Fruit fly (Drosophila melanogaster): ENCODE results near the gene Coq8.

Gene Coq8

dm6 chrX:12900718-12901442, at the start of gene Coq8:
Gene Coq8, minus strand, starts transcription at chrX:12901114.
- no peak for TF ChIP-seq usp (GFP tag; optimal IDR thresholded peaks at IDR 0.05)
- no peak for TF ChIP-seq psq (optimal IDR thresholded peaks at IDR 0.05)
- TF ChIP-seq pan (optimal IDR thresholded peaks at IDR 0.05): no peak
- TF ChIP-seq Dll (optimal IDR thresholded peaks at IDR 0.05): no peak
- TF ChIP-seq CG8478 (optimal IDR thresholded peaks at IDR 0.05): no peak

dm6 chrX:12947670-12948069, 46.8 kb upstream of the Coq8 start:
- no peak for TF ChIP-seq psq (optimal IDR thresholded peaks at IDR 0.05)
- TF ChIP-seq EcR (GFP tag; optimal IDR thresholded peaks at IDR 0.05): no peak
- no peak for TF ChIP-seq usp (GFP tag; optimal IDR thresholded peaks at IDR 0.05)
- TF ChIP-seq Dll (optimal IDR thresholded peaks at IDR 0.05): no peak
- no peak for TF ChIP-seq CG8478 (optimal IDR thresholded peaks at IDR 0.05)
- no peak for TF ChIP-seq pan (optimal IDR thresholded peaks at IDR 0.05)

dm6 chrX:12940396-12940795, 39.5 kb upstream of the Coq8 start:
- TF ChIP-seq pan (optimal IDR thresholded peaks at IDR 0.05): no peak

- TF ChIP-seq usp (GFP tag; optimal IDR thresholded peaks at IDR 0.05) (no peak), EcR (GFP tag; optimal IDR thresholded peaks at IDR 0.05) (no peak), psq (optimal IDR thresholded peaks at IDR 0.05) (no peak), Dll (optimal IDR thresholded peaks at IDR 0.05) (no peak), CG8478 (optimal IDR thresholded peaks at IDR 0.05) (no peak), pan (optimal IDR thresholded peaks at IDR 0.05) (no peak)
Observed at dm6 chrX:12939951-12940350, 39.0 kb upstream of the Coq8 start.

- no peak for TF ChIP-seq EcR (GFP tag; optimal IDR thresholded peaks at IDR 0.05)
- no peak for TF ChIP-seq usp (GFP tag; optimal IDR thresholded peaks at IDR 0.05)
- no peak for TF ChIP-seq psq (optimal IDR thresholded peaks at IDR 0.05)
- TF ChIP-seq CG8478 (optimal IDR thresholded peaks at IDR 0.05): no peak
- no peak for TF ChIP-seq Dll (optimal IDR thresholded peaks at IDR 0.05)
- TF ChIP-seq pan (optimal IDR thresholded peaks at IDR 0.05): no peak
Observed at dm6 chrX:12939021-12939420, 38.1 kb upstream of the Coq8 start.

dm6 chrX:12937825-12938520, 37.1 kb upstream of the Coq8 start:
- TF ChIP-seq Dll (optimal IDR thresholded peaks at IDR 0.05) (no peak), psq (optimal IDR thresholded peaks at IDR 0.05) (no peak), EcR (GFP tag; optimal IDR thresholded peaks at IDR 0.05) (no peak), CG8478 (optimal IDR thresholded peaks at IDR 0.05) (no peak), pan (optimal IDR thresholded peaks at IDR 0.05) (no peak), usp (GFP tag; optimal IDR thresholded peaks at IDR 0.05) (no peak)

- TF ChIP-seq Dll (optimal IDR thresholded peaks at IDR 0.05) (no peak), usp (GFP tag; optimal IDR thresholded peaks at IDR 0.05) (no peak), CG8478 (optimal IDR thresholded peaks at IDR 0.05) (no peak), pan (optimal IDR thresholded peaks at IDR 0.05) (no peak), psq (optimal IDR thresholded peaks at IDR 0.05) (no peak)
Observed at dm6 chrX:12929817-12930216, 28.9 kb upstream of the Coq8 start.

dm6 chrX:12927612-12928011, 26.7 kb upstream of the Coq8 start:
- TF ChIP-seq CG8478 (optimal IDR thresholded peaks at IDR 0.05) (no peak), pan (optimal IDR thresholded peaks at IDR 0.05) (no peak), EcR (GFP tag; optimal IDR thresholded peaks at IDR 0.05) (no peak), psq (optimal IDR thresholded peaks at IDR 0.05) (no peak), usp (GFP tag; optimal IDR thresholded peaks at IDR 0.05) (no peak), Dll (optimal IDR thresholded peaks at IDR 0.05) (no peak)

- TF ChIP-seq EcR (GFP tag; optimal IDR thresholded peaks at IDR 0.05) (no peak), psq (optimal IDR thresholded peaks at IDR 0.05) (no peak)
Observed at dm6 chrX:12925426-12926256, 24.7 kb upstream of the Coq8 start.

dm6 chrX:12923258-12923901, 22.5 kb upstream of the Coq8 start:
- no peak for TF ChIP-seq EcR (GFP tag; optimal IDR thresholded peaks at IDR 0.05)
- no peak for TF ChIP-seq Dll (optimal IDR thresholded peaks at IDR 0.05)
- no peak for TF ChIP-seq psq (optimal IDR thresholded peaks at IDR 0.05)
- no peak for TF ChIP-seq CG8478 (optimal IDR thresholded peaks at IDR 0.05)
- TF ChIP-seq usp (GFP tag; optimal IDR thresholded peaks at IDR 0.05): no peak
- TF ChIP-seq pan (optimal IDR thresholded peaks at IDR 0.05): no peak

dm6 chrX:12922338-12922737, 21.4 kb upstream of the Coq8 start:
- TF ChIP-seq Dll (optimal IDR thresholded peaks at IDR 0.05) (no peak), psq (optimal IDR thresholded peaks at IDR 0.05) (no peak), EcR (GFP tag; optimal IDR thresholded peaks at IDR 0.05) (no peak), usp (GFP tag; optimal IDR thresholded peaks at IDR 0.05) (no peak), pan (optimal IDR thresholded peaks at IDR 0.05) (no peak), CG8478 (optimal IDR thresholded peaks at IDR 0.05) (no peak)

- TF ChIP-seq usp (GFP tag; optimal IDR thresholded peaks at IDR 0.05) (no peak), EcR (GFP tag; optimal IDR thresholded peaks at IDR 0.05) (no peak), psq (optimal IDR thresholded peaks at IDR 0.05) (no peak), Dll (optimal IDR thresholded peaks at IDR 0.05) (no peak), CG8478 (optimal IDR thresholded peaks at IDR 0.05) (no peak), pan (optimal IDR thresholded peaks at IDR 0.05) (no peak)
Observed at dm6 chrX:12919594-12919993, 18.7 kb upstream of the Coq8 start.

All from whole organism.